Fruit fly (Drosophila melanogaster): Measurements from ENCODE around the gene CG33169.

The CG33169 gene

dm6 chr3L:22887677-22888076 is 24.0 kb downstream of the CG33169 start:
- no peak for TF ChIP-seq Sin3A (optimal IDR thresholded peaks at IDR 0.05)
- TF ChIP-seq insv (optimal IDR thresholded peaks at IDR 0.05), result no peak
- TF ChIP-seq h (optimal IDR thresholded peaks at IDR 0.05), result no peak
- no peak for TF ChIP-seq ttk (optimal IDR thresholded peaks at IDR 0.05)
- TF ChIP-seq psq (optimal IDR thresholded peaks at IDR 0.05), result no peak
- TF ChIP-seq Myc (optimal IDR thresholded peaks at IDR 0.05), result no peak

dm6 chr3L:22888591-22889258 is 25.1 kb downstream of the CG33169 start:
- no peak for TF ChIP-seq psq (optimal IDR thresholded peaks at IDR 0.05)
- no peak for TF ChIP-seq h (optimal IDR thresholded peaks at IDR 0.05)
- no peak for TF ChIP-seq Myc (optimal IDR thresholded peaks at IDR 0.05)

dm6 chr3L:22890024-22890423 is 26.4 kb downstream of the CG33169 start:
- TF ChIP-seq Sin3A (optimal IDR thresholded peaks at IDR 0.05), result no peak
- TF ChIP-seq h (optimal IDR thresholded peaks at IDR 0.05), result no peak
- TF ChIP-seq ttk (optimal IDR thresholded peaks at IDR 0.05), result no peak
- no peak for TF ChIP-seq psq (optimal IDR thresholded peaks at IDR 0.05)
- TF ChIP-seq Myc (optimal IDR thresholded peaks at IDR 0.05), result no peak

- TF ChIP-seq h (optimal IDR thresholded peaks at IDR 0.05) (no peak), Myc (optimal IDR thresholded peaks at IDR 0.05) (no peak), psq (optimal IDR thresholded peaks at IDR 0.05) (no peak), Sin3A (optimal IDR thresholded peaks at IDR 0.05) (no peak), ttk (optimal IDR thresholded peaks at IDR 0.05) (no peak), insv (optimal IDR thresholded peaks at IDR 0.05) (no peak)
These were observed 27.3 kb downstream of the CG33169 start for dm6 chr3L:22891009-22891408.

dm6 chr3L:22894689-22895283 is 31.1 kb downstream of the CG33169 start:
- TF ChIP-seq h (optimal IDR thresholded peaks at IDR 0.05) (no peak), ttk (optimal IDR thresholded peaks at IDR 0.05) (no peak)

- TF ChIP-seq psq (optimal IDR thresholded peaks at IDR 0.05), result no peak
- TF ChIP-seq Myc (optimal IDR thresholded peaks at IDR 0.05), result no peak
- no peak for TF ChIP-seq insv (optimal IDR thresholded peaks at IDR 0.05)
- no peak for TF ChIP-seq ttk (optimal IDR thresholded peaks at IDR 0.05)
- no peak for TF ChIP-seq Sin3A (optimal IDR thresholded peaks at IDR 0.05)
- TF ChIP-seq h (optimal IDR thresholded peaks at IDR 0.05), result no peak
These were observed 34.8 kb downstream of the CG33169 start, which contains the start of gene CG11131 for dm6 chr3L:22898444-22898843. Gene CG11131, plus strand, starts transcription at chr3L:22898744.

- TF ChIP-seq h (optimal IDR thresholded peaks at IDR 0.05) (no peak), Myc (optimal IDR thresholded peaks at IDR 0.05) (no peak), psq (optimal IDR thresholded peaks at IDR 0.05) (no peak), Sin3A (optimal IDR thresholded peaks at IDR 0.05) (no peak), insv (optimal IDR thresholded peaks at IDR 0.05) (no peak), ttk (optimal IDR thresholded peaks at IDR 0.05) (no peak)
These were observed 37.9 kb downstream of the CG33169 start, which contains the start of gene BoYb for dm6 chr3L:22901612-22902011. Gene BoYb, plus strand, starts transcription at chr3L:22901912.

- TF ChIP-seq h (optimal IDR thresholded peaks at IDR 0.05), result no peak
- TF ChIP-seq Sin3A (optimal IDR thresholded peaks at IDR 0.05), result no peak
- TF ChIP-seq ttk (optimal IDR thresholded peaks at IDR 0.05), result no peak
- no peak for TF ChIP-seq Myc (optimal IDR thresholded peaks at IDR 0.05)
- no peak for TF ChIP-seq insv (optimal IDR thresholded peaks at IDR 0.05)
- TF ChIP-seq psq (optimal IDR thresholded peaks at IDR 0.05), result no peak
These were observed 45.8 kb downstream of the CG33169 start for dm6 chr3L:22909325-22909904.

- TF ChIP-seq Myc (optimal IDR thresholded peaks at IDR 0.05), result no peak
- TF ChIP-seq h (optimal IDR thresholded peaks at IDR 0.05), result no peak
- TF ChIP-seq psq (optimal IDR thresholded peaks at IDR 0.05), result no peak
- TF ChIP-seq Sin3A (optimal IDR thresholded peaks at IDR 0.05), result no peak
- no peak for TF ChIP-seq insv (optimal IDR thresholded peaks at IDR 0.05)
- no peak for TF ChIP-seq ttk (optimal IDR thresholded peaks at IDR 0.05)
These were observed 46.4 kb downstream of the CG33169 start, which contains the start of gene CG12768 for dm6 chr3L:22909914-22910541. Gene CG12768, plus strand, starts transcription at chr3L:22910491.
